Fruit fly (Drosophila melanogaster) S2 (cell line): ENCODE measurements around the gene Lectin-galC1.

Experiments used
- CG8478 ChIP-seq: fragments of >200 bp; optimal IDR thresholded peaks from 2 replicates; lab custom pipeline; 2018
- CTCF ChIP-seq, 2 experiments: fragments of >200 bp; optimal IDR thresholded peaks; 2 replicates each; lab custom pipeline; 2018

DNA sequence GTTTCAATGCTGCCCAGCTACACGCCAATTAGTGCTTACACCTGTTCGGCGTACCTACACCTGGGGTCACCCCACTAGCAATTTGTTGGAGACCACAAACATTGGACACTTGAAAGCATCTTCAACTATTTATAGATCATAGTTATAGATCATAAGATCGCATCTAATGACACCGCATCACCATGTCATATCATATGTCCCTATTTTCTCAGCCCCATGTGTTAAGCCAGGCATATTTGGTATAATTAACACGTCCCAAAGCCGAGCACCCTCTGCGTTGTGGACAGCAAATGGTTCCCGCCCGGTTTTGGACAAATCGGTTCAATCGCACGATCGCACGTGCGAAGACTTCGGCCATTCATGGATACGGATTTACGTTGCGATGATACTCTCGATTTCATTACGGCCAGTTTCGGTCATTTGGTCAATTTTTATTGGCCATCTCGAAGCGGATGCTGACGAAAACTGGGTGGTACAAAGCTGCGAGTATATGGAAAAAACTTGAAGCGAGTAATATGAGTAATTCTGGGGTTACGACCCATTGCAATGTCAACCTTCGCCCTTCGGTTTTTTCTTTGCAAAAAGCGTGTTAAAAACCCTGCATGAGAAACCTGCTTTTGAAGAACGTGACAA lies 22.5 kb downstream of the Lectin-galC1 start:
- TF ChIP-seq CG8478 (lab: Kevin White, UChicago) (no peak), CTCF (optimal IDR thresholded peaks at IDR 0.05; lab: Kevin White, UChicago) (no peak)
